Worm (Caenorhabditis elegans): ENCODE data around the gene K11D12.14.

DNA sequence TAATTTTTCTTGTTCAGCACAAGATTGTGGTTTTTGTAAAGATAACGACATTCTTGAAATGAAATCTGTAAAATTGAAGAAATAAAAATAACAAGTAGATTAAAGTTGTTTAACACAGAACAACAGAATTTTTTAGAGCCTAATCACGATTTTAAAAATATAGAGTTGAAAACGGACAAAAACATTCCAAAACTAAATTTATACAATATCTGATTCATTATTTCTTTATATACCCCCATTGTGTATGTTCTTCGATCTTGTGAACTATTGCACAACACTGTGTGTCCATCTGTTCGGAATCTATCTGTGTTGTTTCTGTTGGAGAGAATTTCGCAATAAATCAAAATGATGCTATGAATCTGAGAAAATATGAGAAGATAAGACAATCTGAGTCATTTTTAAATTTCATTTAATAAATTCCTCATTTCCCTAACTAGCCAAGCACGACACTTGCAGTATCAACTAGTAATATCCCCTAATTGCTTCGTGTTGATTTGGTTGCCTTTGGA, 35.6 kb downstream of the K11D12.14 start, which contains the start of gene Y58A7A.4:
- TF ChIP-seq W03F9.2 (tag; optimal IDR thresholded peaks at IDR 0.05) (no peak), him-1 (tag; optimal IDR thresholded peaks at IDR 0.05) (no peak)

Measured in whole organism, L4/young adult.